Fruit fly (Drosophila melanogaster): ENCODE data around the gene CG5402.

dm6 chr3R:27517157-27517556, 14.4 kb upstream of the CG5402 start, which contains the start of gene CG13972:
- TF ChIP-seq CG8478 (optimal IDR thresholded peaks at IDR 0.05) (no peak), CTCF (optimal IDR thresholded peaks at IDR 0.05) (no peak)
